Worm (Caenorhabditis elegans) whole organism, midembryonic: ENCODE measurements around the gene F25B5.5.

ENCODE experiments used
- T22C8.4 ChIP-seq: fragments of 200-800 bp; sonication (Bioruptor generic); IDR thresholded peaks from 2 replicates; pipeline ENCODE4 v1.3.6; 2022; ENCODE audit warnings: missing genetic modification characterization, missing compliant biosample characterization
- cog-1 ChIP-seq: sonication (generic microtip); optimal IDR thresholded peaks from 2 replicates; lab custom pipeline; 2016; ENCODE audit warnings: missing genetic modification characterization, missing compliant biosample characterization
- klf-2 ChIP-seq: fragments of 200-800 bp; sonication (Bioruptor generic); conservative IDR thresholded peaks from 2 replicates; pipeline ENCODE4 v1.3.6; 2022; ENCODE audit warnings: missing genetic modification reagents, missing genetic modification characterization, missing compliant biosample characterization
- ref-1 ChIP-seq: fragments of 200-800 bp; sonication (Bioruptor generic); conservative IDR thresholded peaks from 2 replicates; pipeline ENCODE4 v1.3.6; 2022; ENCODE audit warnings: missing genetic modification reagents, missing genetic modification characterization, missing compliant biosample characterization
- ztf-23 ChIP-seq: fragments of 200-800 bp; sonication (Bioruptor generic); IDR thresholded peaks from 2 replicates; pipeline ENCODE4 v1.3.6; 2022; ENCODE audit warnings: missing genetic modification reagents, missing genetic modification characterization, missing compliant biosample characterization

DNA sequence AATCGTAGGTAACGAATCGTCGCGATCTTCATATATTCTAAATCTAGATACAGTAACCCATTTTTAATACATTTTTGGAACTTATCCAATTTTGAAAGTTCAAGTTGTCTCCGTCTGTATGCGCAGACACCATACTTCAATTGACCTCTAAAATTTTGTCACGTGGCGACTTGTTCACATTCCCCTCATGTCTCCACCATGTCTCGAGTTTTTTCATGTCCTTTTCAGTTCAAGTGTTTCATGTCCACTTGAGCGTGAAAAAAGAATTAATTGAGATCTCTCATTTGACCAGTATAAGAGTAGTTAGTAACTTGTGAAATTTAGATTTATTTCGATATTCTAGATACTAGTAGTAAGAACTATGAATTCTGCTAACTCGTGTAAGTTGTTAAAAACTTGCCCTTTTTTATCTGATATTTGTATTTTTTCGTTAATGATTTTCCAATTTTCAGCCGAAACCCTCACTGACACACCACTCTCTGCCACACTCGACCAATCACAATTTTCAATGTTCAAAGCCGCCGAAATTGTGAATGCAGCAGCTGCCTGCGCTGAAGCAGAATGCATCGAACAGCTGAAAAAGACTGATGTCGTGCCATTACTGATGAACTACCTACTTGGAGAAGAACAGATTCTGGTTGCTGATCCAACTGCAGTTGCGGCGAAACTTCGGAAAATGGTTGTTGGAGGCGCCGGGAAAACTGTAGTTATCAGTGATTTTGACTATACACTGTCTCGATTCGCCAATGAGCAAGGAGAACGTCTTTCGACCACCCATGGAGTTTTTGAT, 5.9 kb upstream of the F25B5.5 start:
- TF ChIP-seq T22C8.4 (GFP tag; lab: Robert Waterston, UW) (no peak), klf-2 (GFP tag; lab: Robert Waterston, UW) (no peak), cog-1 (tag; lab: Kevin White, UChicago) (no peak), ztf-23 (GFP tag; lab: Robert Waterston, UW) (no peak), ref-1 (GFP tag; lab: Robert Waterston, UW) (no peak)
